Worm (Caenorhabditis elegans): ENCODE data around the gene pqn-29.

Gene pqn-29

ce11 chrIII:4646246-4646645 is at the start of gene pqn-29:
Gene pqn-29 (minus strand): TSS chrIII:4646346.
- TF ChIP-seq ets-4 (tag; optimal IDR thresholded peaks at IDR 0.05): no peak
- no peak for TF ChIP-seq dmd-4 (tag; optimal IDR thresholded peaks at IDR 0.05; ENCODE audit: borderline replicate concordance)
- no peak for TF ChIP-seq K02D7.2 (tag; optimal IDR thresholded peaks at IDR 0.05)
- no peak for TF ChIP-seq C38D4.7 (GFP tag; optimal IDR thresholded peaks at IDR 0.05)
- TF ChIP-seq unc-42 (tag; optimal IDR thresholded peaks at IDR 0.05): no peak
- TF ChIP-seq Y22D7AL.16 (tag; optimal IDR thresholded peaks at IDR 0.05): no peak
- no peak for TF ChIP-seq che-1 (tag; optimal IDR thresholded peaks at IDR 0.05)
- no peak for TF ChIP-seq nhr-11 (tag; optimal IDR thresholded peaks at IDR 0.05)
- TF ChIP-seq elt-4 (tag; optimal IDR thresholded peaks at IDR 0.05): no peak
- no peak for TF ChIP-seq hlh-30 (tag; optimal IDR thresholded peaks at IDR 0.05; ENCODE audit: insufficient read depth)
- no peak for TF ChIP-seq lin-11 (tag; optimal IDR thresholded peaks at IDR 0.05)
- TF ChIP-seq unc-55 (GFP tag; optimal IDR thresholded peaks at IDR 0.05): no peak
- TF ChIP-seq ceh-2 (tag; optimal IDR thresholded peaks at IDR 0.05): no peak
- no peak for TF ChIP-seq hlh-13 (GFP tag; optimal IDR thresholded peaks at IDR 0.05)
- no peak for TF ChIP-seq ceh-14 (tag; optimal IDR thresholded peaks at IDR 0.05)
- no peak for TF ChIP-seq pha-4 (tag; optimal IDR thresholded peaks at IDR 0.05)
- TF ChIP-seq sox-2 (GFP tag; IDR thresholded peaks at IDR 0.05): no peak

ce11 chrIII:4695057-4695456 is 48.9 kb upstream of the pqn-29 start, which contains the start of gene T04A8.7:
Gene T04A8.7 (plus strand): TSS chrIII:4695357.
- TF ChIP-seq sdc-2 (tag; optimal IDR thresholded peaks at IDR 0.05) (no peak), ets-4 (tag; optimal IDR thresholded peaks at IDR 0.05) (no peak), pat-9 (tag; optimal IDR thresholded peaks at IDR 0.05) (no peak), pros-1 (tag; optimal IDR thresholded peaks at IDR 0.05) (no peak), dve-1 (tag; optimal IDR thresholded peaks at IDR 0.05) (no peak), nfya-1 (tag; optimal IDR thresholded peaks at IDR 0.05) (no peak), ahr-1 (tag; optimal IDR thresholded peaks at IDR 0.05) (no peak), ceh-31 (tag; optimal IDR thresholded peaks at IDR 0.05) (no peak), fkh-10 (GFP tag; optimal IDR thresholded peaks at IDR 0.05) (no peak), ceh-18 (tag; optimal IDR thresholded peaks at IDR 0.05) (no peak), che-1 (tag; optimal IDR thresholded peaks at IDR 0.05) (no peak), unc-86 (tag; optimal IDR thresholded peaks at IDR 0.05) (no peak), hlh-15 (tag; optimal IDR thresholded peaks at IDR 0.05) (no peak), pax-1 (tag; optimal IDR thresholded peaks at IDR 0.05) (no peak), ceh-9 (tag; optimal IDR thresholded peaks at IDR 0.05) (no peak)

- TF ChIP-seq hlh-15 (tag; optimal IDR thresholded peaks at IDR 0.05) (no peak), hlh-8 (tag; optimal IDR thresholded peaks at IDR 0.05) (no peak), unc-86 (tag; optimal IDR thresholded peaks at IDR 0.05) (no peak), elt-4 (tag; optimal IDR thresholded peaks at IDR 0.05) (no peak), pag-3 (tag; optimal IDR thresholded peaks at IDR 0.05; ENCODE audit: borderline replicate concordance) (no peak), pros-1 (tag; optimal IDR thresholded peaks at IDR 0.05) (no peak), npax-4 (tag; optimal IDR thresholded peaks at IDR 0.05) (no peak), elt-2 (tag; optimal IDR thresholded peaks at IDR 0.05) (no peak), Y22D7AL.16 (tag; optimal IDR thresholded peaks at IDR 0.05) (no peak)
Measured at ce11 chrIII:4693695-4694094, 47.5 kb upstream of the pqn-29 start, which contains the start of gene T04A8.8. Gene T04A8.8 (plus strand): TSS chrIII:4693995.

ce11 chrIII:4693281-4693680 is 47.1 kb upstream of the pqn-29 start, which contains the start of gene nifk-1:
Gene nifk-1 (minus strand): TSS chrIII:4693307.
- peak; percentile 29 for TF ChIP-seq unc-42 (tag; optimal IDR thresholded peaks at IDR 0.05)
- TF ChIP-seq ttx-3 (tag; optimal IDR thresholded peaks at IDR 0.05): no peak
- peak; percentile 14 for TF ChIP-seq ceh-18 (tag; optimal IDR thresholded peaks at IDR 0.05)
- TF ChIP-seq nhr-232 (tag; optimal IDR thresholded peaks at IDR 0.05): no peak
- peak; percentile 5 for TF ChIP-seq ztf-16 (tag; optimal IDR thresholded peaks at IDR 0.05)
- no peak for TF ChIP-seq zip-5 (tag; optimal IDR thresholded peaks at IDR 0.05)
- TF ChIP-seq T23F11.4 (GFP tag; optimal IDR thresholded peaks at IDR 0.05): no peak
- no peak for TF ChIP-seq ceh-19 (GFP tag; optimal IDR thresholded peaks at IDR 0.05)
- no peak for TF ChIP-seq fkh-10 (GFP tag; optimal IDR thresholded peaks at IDR 0.05)
- TF ChIP-seq tbx-2 (tag; optimal IDR thresholded peaks at IDR 0.05): peak; percentile 50
- no peak for TF ChIP-seq nhr-11 (tag; optimal IDR thresholded peaks at IDR 0.05)
- no peak for TF ChIP-seq F13H6.1 (tag; optimal IDR thresholded peaks at IDR 0.05)
- TF ChIP-seq unc-86 (tag; optimal IDR thresholded peaks at IDR 0.05): no peak
- TF ChIP-seq ceh-30 (tag; optimal IDR thresholded peaks at IDR 0.05): no peak
- no peak for TF ChIP-seq tbx-7 (tag; optimal IDR thresholded peaks at IDR 0.05)
- TF ChIP-seq hlh-30 (tag; optimal IDR thresholded peaks at IDR 0.05; ENCODE audit: insufficient read depth): no peak
- no peak for TF ChIP-seq lin-11 (tag; optimal IDR thresholded peaks at IDR 0.05)
- no peak for TF ChIP-seq ceh-34 (tag; optimal IDR thresholded peaks at IDR 0.05)
- TF ChIP-seq ceh-2 (tag; optimal IDR thresholded peaks at IDR 0.05): no peak
- TF ChIP-seq fax-1 (tag; optimal IDR thresholded peaks at IDR 0.05): no peak
- no peak for TF ChIP-seq ceh-14 (tag; optimal IDR thresholded peaks at IDR 0.05)
- TF ChIP-seq elt-4 (tag; optimal IDR thresholded peaks at IDR 0.05): no peak
- peak; percentile 23 for TF ChIP-seq ceh-31 (tag; optimal IDR thresholded peaks at IDR 0.05)
- TF ChIP-seq odd-2 (tag; optimal IDR thresholded peaks at IDR 0.05): no peak
- TF ChIP-seq sox-2 (GFP tag; IDR thresholded peaks at IDR 0.05): no peak
